In genomic region chrIII:558083-558482, ce11 we compare ENCODE assay signal across 2 worm cellular contexts.
TF ChIP-seq lines count a peak whose summit lies in the region.

No protein-coding gene starts in this region.

TF ChIP-seq in whole organism, late embryonic, 69 proteins besides CTCF, POLR2A, EP300 and RAD21:
- no peak for TF ChIP-seq dve-1 (tag; optimal IDR thresholded peaks at IDR 0.05; lab: Kevin White, UChicago)
- no peak for TF ChIP-seq K02D7.2 (tag; optimal IDR thresholded peaks at IDR 0.05; lab: Kevin White, UChicago)
- no peak for TF ChIP-seq npax-4 (tag; optimal IDR thresholded peaks at IDR 0.05; lab: Kevin White, UChicago)
- TF ChIP-seq F13H6.1 (tag; optimal IDR thresholded peaks at IDR 0.05; lab: Kevin White, UChicago): no peak
- TF ChIP-seq ceh-48 (tag; optimal IDR thresholded peaks at IDR 0.05; lab: Kevin White, UChicago): no peak
- TF ChIP-seq ceh-30 (tag; optimal IDR thresholded peaks at IDR 0.05; lab: Kevin White, UChicago): no peak
- TF ChIP-seq ceh-34 (tag; optimal IDR thresholded peaks at IDR 0.05; lab: Kevin White, UChicago): peak; percentile 66
- peak; percentile 2 for TF ChIP-seq nfya-1 (tag; optimal IDR thresholded peaks at IDR 0.05; lab: Kevin White, UChicago)
- TF ChIP-seq zip-5 (tag; optimal IDR thresholded peaks at IDR 0.05; lab: Kevin White, UChicago): no peak
- TF ChIP-seq ttx-3 (tag; optimal IDR thresholded peaks at IDR 0.05; lab: Kevin White, UChicago): no peak
- TF ChIP-seq elt-4 (tag; optimal IDR thresholded peaks at IDR 0.05; lab: Kevin White, UChicago): no peak
- no peak for TF ChIP-seq pag-3 (tag; optimal IDR thresholded peaks at IDR 0.05; lab: Kevin White, UChicago; ENCODE audit: borderline replicate concordance)
- TF ChIP-seq pax-1 (tag; optimal IDR thresholded peaks at IDR 0.05; lab: Kevin White, UChicago): peak; percentile 9
- peak; percentile 3 for TF ChIP-seq tbx-2 (tag; optimal IDR thresholded peaks at IDR 0.05; lab: Kevin White, UChicago)
- no peak for TF ChIP-seq C38D4.7 (GFP tag; optimal IDR thresholded peaks at IDR 0.05; lab: Kevin White, UChicago)
- no peak for TF ChIP-seq sox-4 (tag; optimal IDR thresholded peaks at IDR 0.05; lab: Kevin White, UChicago)
- no peak for TF ChIP-seq nhr-11 (tag; optimal IDR thresholded peaks at IDR 0.05; lab: Kevin White, UChicago)
- no peak for TF ChIP-seq gmeb-2 (tag; optimal IDR thresholded peaks at IDR 0.05; lab: Kevin White, UChicago)
- TF ChIP-seq pha-4 (tag; optimal IDR thresholded peaks at IDR 0.05; lab: Kevin White, UChicago): no peak
- no peak for TF ChIP-seq madf-2 (tag; optimal IDR thresholded peaks at IDR 0.05; lab: Kevin White, UChicago)
- TF ChIP-seq ceh-18 (tag; optimal IDR thresholded peaks at IDR 0.05; lab: Kevin White, UChicago): no peak
- TF ChIP-seq unc-55 (GFP tag; optimal IDR thresholded peaks at IDR 0.05; lab: Kevin White, UChicago): no peak
- TF ChIP-seq nhr-232 (tag; optimal IDR thresholded peaks at IDR 0.05; lab: Kevin White, UChicago): no peak
- no peak for TF ChIP-seq lin-11 (tag; optimal IDR thresholded peaks at IDR 0.05; lab: Kevin White, UChicago)

TF ChIP-seq in whole organism, mixed stage, embryonic, 35 proteins besides CTCF, POLR2A, EP300 and RAD21:
- TF ChIP-seq elt-1 (tag; optimal IDR thresholded peaks at IDR 0.05; lab: Kevin White, UChicago; ENCODE audit: borderline replicate concordance, insufficient read depth): no peak
- TF ChIP-seq nhr-12 (tag; optimal IDR thresholded peaks at IDR 0.05; lab: Kevin White, UChicago): no peak
- peak; percentile 43 for TF ChIP-seq ces-1 (GFP tag; optimal IDR thresholded peaks at IDR 0.05; lab: Kevin White, UChicago)
- no peak for TF ChIP-seq sptf-1 (tag; optimal IDR thresholded peaks at IDR 0.05; lab: Kevin White, UChicago)
- TF ChIP-seq nhr-237 (tag; optimal IDR thresholded peaks at IDR 0.05; lab: Kevin White, UChicago): no peak
- TF ChIP-seq elt-3 (tag; optimal IDR thresholded peaks at IDR 0.05; lab: Kevin White, UChicago): no peak
- no peak for TF ChIP-seq lsy-2 (tag; optimal IDR thresholded peaks at IDR 0.05; lab: Kevin White, UChicago)
- no peak for TF ChIP-seq mep-1 (tag; optimal IDR thresholded peaks at IDR 0.05; lab: Kevin White, UChicago)
- TF ChIP-seq lin-13 (tag; optimal IDR thresholded peaks at IDR 0.05; lab: Kevin White, UChicago): no peak
- peak; percentile 19 for TF ChIP-seq lin-32 (GFP tag; optimal IDR thresholded peaks at IDR 0.05; lab: Kevin White, UChicago)
- TF ChIP-seq ceh-83 (GFP tag; optimal IDR thresholded peaks at IDR 0.05; lab: Kevin White, UChicago): no peak
- TF ChIP-seq unc-120 (tag; optimal IDR thresholded peaks at IDR 0.05; lab: Kevin White, UChicago; ENCODE audit: poor library complexity, severe bottlenecking): peak; percentile 24
- no peak for TF ChIP-seq pha-4 (tag; optimal IDR thresholded peaks at IDR 0.05; lab: Kevin White, UChicago)
- TF ChIP-seq nhr-2 (tag; optimal IDR thresholded peaks at IDR 0.05; lab: Kevin White, UChicago): no peak
- no peak for TF ChIP-seq unc-62 (GFP tag; optimal IDR thresholded peaks at IDR 0.05; lab: Kevin White, UChicago)
- TF ChIP-seq snpc-4 (tag; optimal IDR thresholded peaks at IDR 0.05; lab: Kevin White, UChicago): no peak
- no peak for TF ChIP-seq cnd-1 (tag; optimal IDR thresholded peaks at IDR 0.05; lab: Kevin White, UChicago)
- TF ChIP-seq flh-1 (GFP tag; optimal IDR thresholded peaks at IDR 0.05; lab: Kevin White, UChicago): no peak
- TF ChIP-seq hlh-1 (tag; optimal IDR thresholded peaks at IDR 0.05; lab: Kevin White, UChicago): peak; percentile 55
- TF ChIP-seq blmp-1 (tag; optimal IDR thresholded peaks at IDR 0.05; lab: Kevin White, UChicago): no peak
- no peak for TF ChIP-seq nhr-28 (tag; optimal IDR thresholded peaks at IDR 0.05; lab: Kevin White, UChicago)
